Fruit fly (Drosophila melanogaster) whole organism, embryonic: Measurements from ENCODE around the gene Ids.

Experiments
- Ada2b ChIP-seq: fragments of 200-800 bp; sonication (Bioruptor generic); IDR thresholded peaks from 2 replicates; pipeline ENCODE4 v1.3.6; 2022; ENCODE audit warnings: missing biosample characterization, missing genetic modification characterization
- BtbVII ChIP-seq: fragments of 200-800 bp; sonication (Bioruptor generic); optimal IDR thresholded peaks from 3 replicates; lab custom pipeline; 2017; ENCODE audit warnings: missing biosample characterization, mild to moderate bottlenecking, missing genetic modification characterization
- CG10147 ChIP-seq: fragments of 200-800 bp; sonication (Bioruptor generic); optimal IDR thresholded peaks from 2 replicates; lab custom pipeline; 2019; ENCODE audit warnings: missing biosample characterization, mild to moderate bottlenecking, missing genetic modification characterization, moderate library complexity
- CG10366 ChIP-seq: fragments of 200-800 bp; sonication (Bioruptor generic); IDR thresholded peaks from 2 replicates; pipeline ENCODE4 v1.3.6; 2022; ENCODE audit warnings: missing biosample characterization, missing genetic modification characterization
- CG10654 ChIP-seq: fragments of 200-800 bp; sonication (Bioruptor generic); optimal IDR thresholded peaks from 2 replicates; lab custom pipeline; 2016; ENCODE audit warnings: missing biosample characterization, missing genetic modification characterization
- CG10979 ChIP-seq: fragments of 200-800 bp; sonication (Bioruptor generic); optimal IDR thresholded peaks from 2 replicates; lab custom pipeline; 2018; ENCODE audit warnings: missing biosample characterization, mild to moderate bottlenecking, missing genetic modification characterization, moderate library complexity
- CG11398 ChIP-seq: fragments of 200-800 bp; sonication (Bioruptor generic); optimal IDR thresholded peaks from 2 replicates; lab custom pipeline; 2016; ENCODE audit warnings: missing biosample characterization, missing genetic modification characterization
- CG11723 ChIP-seq: fragments of 200-800 bp; sonication (Bioruptor generic); optimal IDR thresholded peaks from 2 replicates; lab custom pipeline; 2017; ENCODE audit warnings: missing biosample characterization, mild to moderate bottlenecking, missing genetic modification characterization
- CG12299 ChIP-seq: fragments of 200-800 bp; sonication (Bioruptor generic); optimal IDR thresholded peaks from 2 replicates; lab custom pipeline; 2018; ENCODE audit warnings: missing biosample characterization, mild to moderate bottlenecking, missing genetic modification characterization
- CG12744 ChIP-seq: fragments of 200-800 bp; sonication (Bioruptor generic); optimal IDR thresholded peaks from 2 replicates; lab custom pipeline; 2016; ENCODE audit warnings: missing biosample characterization, missing genetic modification characterization
- CG1529 ChIP-seq: fragments of 200-800 bp; sonication (Bioruptor generic); optimal IDR thresholded peaks from 3 replicates; lab custom pipeline; 2018; ENCODE audit warnings: missing biosample characterization, missing genetic modification characterization
- CG1603 ChIP-seq: fragments of 200-800 bp; sonication (Bioruptor generic); optimal IDR thresholded peaks from 2 replicates; lab custom pipeline; 2019; ENCODE audit warnings: missing biosample characterization, mild to moderate bottlenecking, missing genetic modification characterization, moderate library complexity
- CG16813 ChIP-seq: fragments of 200-800 bp; sonication (Bioruptor generic); IDR thresholded peaks from 3 replicates; pipeline ENCODE4 v1.3.6; 2022; ENCODE audit warnings: missing biosample characterization, missing genetic modification characterization; ENCODE audit not compliant: partially characterized antibody
- CG1792 ChIP-seq: fragments of 200-800 bp; sonication (Bioruptor generic); optimal IDR thresholded peaks from 2 replicates; lab custom pipeline; 2016; ENCODE audit warnings: missing biosample characterization, missing genetic modification characterization
- CG18764 ChIP-seq: fragments of 200-800 bp; sonication (Bioruptor generic); optimal IDR thresholded peaks from 3 replicates; lab custom pipeline; 2016; ENCODE audit warnings: missing biosample characterization, missing genetic modification characterization
- CG2129 ChIP-seq: fragments of 200-800 bp; sonication (Bioruptor generic); IDR thresholded peaks from 2 replicates; pipeline ENCODE4 v1.3.6; 2022; ENCODE audit warnings: missing biosample characterization, missing genetic modification characterization; ENCODE audit not compliant: partially characterized antibody
- CG2889 ChIP-seq: fragments of 200-800 bp; sonication (Bioruptor generic); IDR thresholded peaks from 3 replicates; pipeline ENCODE4 v1.3.6; 2022; ENCODE audit warnings: missing biosample characterization, missing genetic modification characterization
- CG33213 ChIP-seq: fragments of 200-800 bp; sonication (Bioruptor generic); optimal IDR thresholded peaks from 3 replicates; lab custom pipeline; 2016; ENCODE audit warnings: missing biosample characterization, missing genetic modification characterization
- CG3847 ChIP-seq: fragments of 200-800 bp; sonication (Bioruptor generic); IDR thresholded peaks from 2 replicates; pipeline ENCODE4 v1.3.6; 2022; ENCODE audit warnings: missing biosample characterization, missing genetic modification characterization
- CG3995 ChIP-seq: fragments of 200-800 bp; sonication (Bioruptor generic); optimal IDR thresholded peaks from 3 replicates; lab custom pipeline; 2016; ENCODE audit warnings: missing biosample characterization, missing genetic modification characterization
- CG4820 ChIP-seq: fragments of 200-800 bp; sonication (Bioruptor generic); optimal IDR thresholded peaks from 3 replicates; lab custom pipeline; 2016; ENCODE audit warnings: missing biosample characterization, missing genetic modification characterization
- CG5180 ChIP-seq: fragments of 200-800 bp; sonication (Bioruptor generic); optimal IDR thresholded peaks from 3 replicates; lab custom pipeline; 2017; ENCODE audit warnings: missing biosample characterization, missing genetic modification characterization, mild to moderate bottlenecking, moderate library complexity, missing genetic modification reagents
- CG6272 ChIP-seq: fragments of 200-800 bp; sonication (Bioruptor generic); IDR thresholded peaks from 2 replicates; pipeline ENCODE4 v1.3.6; 2022; ENCODE audit warnings: missing biosample characterization, missing genetic modification characterization
- CTCF ChIP-seq: fragments of 200-800 bp; sonication (Bioruptor generic); optimal IDR thresholded peaks from 2 replicates; lab custom pipeline; 2017; ENCODE audit warnings: missing biosample characterization, mild to moderate bottlenecking, missing genetic modification characterization, moderate library complexity
- Chrac-16 ChIP-seq: fragments of 200-800 bp; sonication (Bioruptor generic); optimal IDR thresholded peaks from 3 replicates; lab custom pipeline; 2016; ENCODE audit warnings: missing biosample characterization, missing genetic modification characterization
- Dfd ChIP-seq, 2 experiments: fragments of >200 bp; optimal IDR thresholded peaks; 2 replicates each; lab custom pipeline; 2017; ENCODE audit warnings: missing biosample characterization in 2 of 2, missing genetic modification characterization in 2 of 2
- Dp ChIP-seq: fragments of 200-800 bp; sonication (Bioruptor generic); optimal IDR thresholded peaks from 2 replicates; lab custom pipeline; 2018; ENCODE audit warnings: missing biosample characterization, mild to moderate bottlenecking, missing genetic modification characterization, moderate library complexity
- Eip74EF ChIP-seq, 2 experiments: fragments of 200-800 bp in 1 of 2; fragments of >200 bp in 1 of 2; sonication (Bioruptor generic) in 1 of 2; optimal IDR thresholded peaks; 2 replicates each; lab custom pipeline; 2017 to 2019; ENCODE audit warnings: missing biosample characterization in 2 of 2, missing genetic modification characterization in 2 of 2, mild to moderate bottlenecking in 1 of 2, moderate library complexity in 1 of 2
- Ets65A ChIP-seq: fragments of 200-800 bp; sonication (Bioruptor generic); peaks from one replicate; lab custom pipeline; 2016; ENCODE audit warnings: missing biosample characterization, missing genetic modification characterization
- Hmr ChIP-seq: fragments of 200-800 bp; sonication (Bioruptor generic); optimal IDR thresholded peaks from 3 replicates; lab custom pipeline; 2017; ENCODE audit warnings: mild to moderate bottlenecking, missing biosample characterization, missing genetic modification reagents, missing genetic modification characterization
- Hr39 ChIP-seq: fragments of >200 bp; optimal IDR thresholded peaks from 2 replicates; lab custom pipeline; 2017
- Nf-YA ChIP-seq: fragments of 200-800 bp; sonication (Bioruptor generic); IDR thresholded peaks from 2 replicates; pipeline ENCODE4 v1.3.6; 2022; ENCODE audit warnings: missing biosample characterization, missing genetic modification characterization
- Pdp1 ChIP-seq, 2 experiments: fragments of 200-800 bp; sonication (Bioruptor generic); optimal IDR thresholded peaks; 3 replicates each; lab custom pipeline; 2016; ENCODE audit warnings: missing biosample characterization in 2 of 2, missing genetic modification characterization in 2 of 2, mild to moderate bottlenecking in 1 of 2, moderate library complexity in 1 of 2
- Rfx ChIP-seq: fragments of 200-800 bp; sonication (Bioruptor generic); IDR thresholded peaks from 2 replicates; pipeline ENCODE4 v1.3.6; 2022; ENCODE audit warnings: missing biosample characterization, missing genetic modification characterization
- Sox100B ChIP-seq: fragments of 200-800 bp; sonication (Bioruptor generic); optimal IDR thresholded peaks from 3 replicates; lab custom pipeline; 2018; ENCODE audit warnings: missing biosample characterization, mild to moderate bottlenecking, missing genetic modification characterization
- Sox102F ChIP-seq: fragments of 200-800 bp; sonication (Bioruptor generic); optimal IDR thresholded peaks from 2 replicates; lab custom pipeline; 2018; ENCODE audit warnings: missing biosample characterization, mild to moderate bottlenecking, missing genetic modification characterization, moderate library complexity
- Xbp1 ChIP-seq: fragments of 200-800 bp; sonication (Bioruptor generic); optimal IDR thresholded peaks from 3 replicates; lab custom pipeline; 2016; ENCODE audit warnings: missing biosample characterization, mild to moderate bottlenecking, missing genetic modification characterization
- abd-A ChIP-seq: fragments of 200-800 bp; sonication (Bioruptor generic); optimal IDR thresholded peaks from 3 replicates; lab custom pipeline; 2019; ENCODE audit warnings: missing biosample characterization, mild to moderate bottlenecking, missing genetic modification characterization, moderate library complexity
- ftz-f1 ChIP-seq: fragments of 200-800 bp; sonication (Bioruptor generic); optimal IDR thresholded peaks from 2 replicates; lab custom pipeline; 2016; ENCODE audit warnings: missing biosample characterization, missing genetic modification characterization
- ham ChIP-seq: fragments of 200-800 bp; sonication (Bioruptor generic); IDR thresholded peaks from 2 replicates; pipeline ENCODE4 v1.3.6; 2022; ENCODE audit warnings: missing biosample characterization, missing genetic modification characterization
- her ChIP-seq: fragments of 200-800 bp; sonication (Bioruptor generic); optimal IDR thresholded peaks from 2 replicates; lab custom pipeline; 2016; ENCODE audit warnings: missing biosample characterization, missing genetic modification characterization
- jing ChIP-seq: fragments of 200-800 bp; sonication (Bioruptor generic); optimal IDR thresholded peaks from 2 replicates; lab custom pipeline; 2018; ENCODE audit warnings: missing biosample characterization, mild to moderate bottlenecking, missing genetic modification characterization
- lola ChIP-seq, 3 experiments: fragments of >200 bp in 2 of 3; fragments of 200-800 bp in 1 of 3; sonication (Bioruptor generic) in 1 of 3; optimal IDR thresholded peaks; 2 replicates each; lab custom pipeline; 2017 to 2019; ENCODE audit warnings: missing biosample characterization in 3 of 3, missing genetic modification characterization in 3 of 3, mild to moderate bottlenecking in 1 of 3, moderate library complexity in 1 of 3
- luna ChIP-seq: fragments of 200-800 bp; sonication (Bioruptor generic); optimal IDR thresholded peaks from 2 replicates; lab custom pipeline; 2016; ENCODE audit warnings: missing biosample characterization, missing genetic modification characterization
- pfk ChIP-seq: fragments of 200-800 bp; sonication (Bioruptor generic); optimal IDR thresholded peaks from 2 replicates; lab custom pipeline; 2018; ENCODE audit warnings: missing biosample characterization, mild to moderate bottlenecking, missing genetic modification characterization, moderate library complexity
- phol ChIP-seq: fragments of 200-800 bp; sonication (Bioruptor generic); optimal IDR thresholded peaks from 3 replicates; lab custom pipeline; 2018; ENCODE audit warnings: missing biosample characterization, mild to moderate bottlenecking, missing genetic modification characterization, moderate library complexity
- row ChIP-seq: fragments of 200-800 bp; sonication (Bioruptor generic); IDR thresholded peaks from 3 replicates; pipeline ENCODE4 v1.3.6; 2022; ENCODE audit warnings: missing biosample characterization, missing genetic modification characterization
- salm ChIP-seq: fragments of 200-800 bp; sonication (Bioruptor generic); optimal IDR thresholded peaks from 2 replicates; lab custom pipeline; 2018; ENCODE audit warnings: missing biosample characterization, mild to moderate bottlenecking, missing genetic modification characterization
- sens-2 ChIP-seq: fragments of 200-800 bp; sonication (Bioruptor generic); IDR thresholded peaks from 2 replicates; pipeline ENCODE4 v1.3.6; 2022; ENCODE audit warnings: missing biosample characterization, missing genetic modification characterization
- tap ChIP-seq: fragments of 200-800 bp; optimal IDR thresholded peaks from 3 replicates; lab custom pipeline; 2019; ENCODE audit warnings: missing biosample characterization, mild to moderate bottlenecking, missing genetic modification characterization, moderate library complexity
- wor ChIP-seq: fragments of 200-800 bp; sonication (Bioruptor generic); IDR thresholded peaks from 2 replicates; pipeline ENCODE4 v1.3.6; 2022; ENCODE audit warnings: missing biosample characterization, missing genetic modification characterization

The Ids gene

DNA sequence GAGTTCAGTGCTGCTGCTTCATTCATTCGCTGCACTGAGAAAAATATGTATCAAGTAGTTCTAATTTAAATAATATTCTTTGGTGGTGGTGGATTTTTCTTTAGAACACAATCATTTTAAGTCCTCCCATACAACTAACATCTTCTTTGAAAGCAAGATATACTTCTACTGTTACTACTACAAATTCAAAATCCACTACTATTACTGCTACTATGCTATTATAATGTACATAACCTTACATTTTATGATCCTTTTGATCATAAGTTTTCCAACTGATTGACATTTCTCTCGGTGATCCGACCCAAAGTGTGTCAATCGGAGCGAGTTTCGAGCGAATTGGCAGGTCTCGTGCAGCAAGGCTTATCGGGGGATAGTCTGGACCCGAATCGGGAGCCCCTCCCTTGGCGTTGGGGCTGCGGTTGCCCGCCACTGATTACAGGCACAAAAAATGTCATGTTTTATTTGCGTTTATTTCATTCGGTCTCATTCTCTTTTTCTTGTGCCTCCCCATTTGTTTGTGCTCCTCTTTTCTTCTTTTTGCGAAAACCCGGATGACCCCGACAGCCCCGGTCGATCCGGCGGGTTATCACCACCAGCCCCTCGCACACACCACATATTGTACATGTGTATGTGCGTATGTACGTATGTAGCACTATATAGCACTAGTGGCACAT is 21.3 kb downstream of the Ids start:
- TF ChIP-seq CG1529 (no peak), Ets65A (GFP tag; lab: Kevin White, UChicago) (no peak), CG11398 (GFP tag; lab: Kevin White, UChicago) (no peak), wor (no peak), Hmr (GFP tag; lab: Kevin White, UChicago) (no peak), CG11723 (GFP tag; lab: Kevin White, UChicago) (no peak), salm (no peak), CG4820 (no peak), CG1603 (peak; percentile 21), CG10654 (no peak), CG6272 (no peak), Ada2b (GFP tag; lab: Robert Waterston, UW) (no peak), Sox102F (GFP tag; lab: Kevin White, UChicago) (peak; percentile 38), CG18764 (GFP tag; lab: Kevin White, UChicago) (no peak), Dp (no peak), lola (GFP tag; optimal IDR thresholded peaks at IDR 0.05; lab: Kevin White, UChicago) (peak in 1 of 3 experiments; percentile 6), CG3847 (GFP tag; lab: Robert Waterston, UW) (no peak), CG12744 (GFP tag; lab: Kevin White, UChicago) (no peak), CG2129 (GFP tag; lab: Robert Waterston, UW) (no peak), CG16813 (GFP tag; lab: Robert Waterston, UW) (no peak), ham (no peak), CG3995 (no peak), CG10979 (tag; lab: Kevin White, UChicago) (peak; percentile 42), CG1792 (GFP tag; lab: Kevin White, UChicago) (no peak), BtbVII (GFP tag; lab: Kevin White, UChicago) (no peak), Eip74EF (GFP tag; optimal IDR thresholded peaks at IDR 0.05; lab: Kevin White, UChicago) (no peak), CG10147 (GFP tag; lab: Kevin White, UChicago) (no peak), CG2889 (no peak), pfk (GFP tag; lab: Kevin White, UChicago) (no peak), tap (tag; lab: Kevin White, UChicago) (no peak), Sox100B (GFP tag; lab: Kevin White, UChicago) (no peak), CG10366 (GFP tag; lab: Robert Waterston, UW) (no peak), CG33213 (GFP tag; lab: Kevin White, UChicago) (no peak), jing (GFP tag; lab: Kevin White, UChicago) (no peak), Rfx (GFP tag; lab: Robert Waterston, UW) (no peak), sens-2 (GFP tag; lab: Robert Waterston, UW) (no peak), Hr39 (lab: Kevin White, UChicago) (no peak), Chrac-16 (GFP tag; lab: Kevin White, UChicago) (no peak), luna (no peak), CTCF (no peak), Dfd (GFP tag; optimal IDR thresholded peaks at IDR 0.05; lab: Kevin White, UChicago) (no peak), row (0 out of 3 replicates have a peak, but pooled peaks have one; percentile 7), CG5180 (GFP tag; lab: Kevin White, UChicago) (no peak), ftz-f1 (GFP tag; lab: Kevin White, UChicago) (no peak), phol (peak; percentile 48), CG12299 (tag; lab: Kevin White, UChicago) (no peak), Nf-YA (GFP tag; lab: Robert Waterston, UW) (no peak), her (GFP tag; lab: Kevin White, UChicago) (no peak), Xbp1 (no peak), Pdp1 (GFP tag; optimal IDR thresholded peaks at IDR 0.05; lab: Kevin White, UChicago) (no peak), abd-A (tag; lab: Kevin White, UChicago) (no peak)
